Fruit fly (Drosophila melanogaster) whole organism, embryonic: ENCODE data around the gene CG7079.

Experiments used
- CG10431 ChIP-seq: fragments of 200-800 bp; sonication (Bioruptor generic); optimal IDR thresholded peaks from 3 replicates; lab custom pipeline; 2018; ENCODE audit warnings: missing biosample characterization, mild to moderate bottlenecking, missing genetic modification characterization
- CG10462 ChIP-seq: fragments of 200-800 bp; sonication (Bioruptor generic); optimal IDR thresholded peaks from 2 replicates; lab custom pipeline; 2016; ENCODE audit warnings: missing biosample characterization, missing genetic modification characterization
- CG10543 ChIP-seq: fragments of 200-800 bp; sonication (Bioruptor generic); optimal IDR thresholded peaks from 3 replicates; lab custom pipeline; 2017; ENCODE audit warnings: missing biosample characterization, mild to moderate bottlenecking, missing genetic modification characterization, moderate library complexity
- CG10979 ChIP-seq: fragments of 200-800 bp; sonication (Bioruptor generic); optimal IDR thresholded peaks from 2 replicates; lab custom pipeline; 2018; ENCODE audit warnings: missing biosample characterization, mild to moderate bottlenecking, missing genetic modification characterization, moderate library complexity
- CG12769 ChIP-seq: fragments of 200-800 bp; sonication (Bioruptor generic); optimal IDR thresholded peaks from 2 replicates; lab custom pipeline; 2019; ENCODE audit warnings: missing biosample characterization, mild to moderate bottlenecking, missing genetic modification characterization, moderate library complexity
- CG13775 ChIP-seq: fragments of 200-800 bp; sonication (Bioruptor generic); optimal IDR thresholded peaks from 3 replicates; lab custom pipeline; 2017; ENCODE audit warnings: missing biosample characterization, mild to moderate bottlenecking, missing genetic modification characterization
- CG14441 ChIP-seq: fragments of 200-800 bp; sonication (Bioruptor generic); IDR thresholded peaks from 2 replicates; pipeline ENCODE4 v1.3.6; 2022; ENCODE audit warnings: missing biosample characterization, missing genetic modification characterization
- CG14667 ChIP-seq: fragments of 200-800 bp; sonication (Bioruptor generic); IDR thresholded peaks from 2 replicates; pipeline ENCODE4 v1.3.6; 2022; ENCODE audit warnings: missing biosample characterization, missing genetic modification characterization
- CG15269 ChIP-seq: fragments of 200-800 bp; sonication (Bioruptor generic); optimal IDR thresholded peaks from 2 replicates; lab custom pipeline; 2018; ENCODE audit warnings: missing biosample characterization, mild to moderate bottlenecking, missing genetic modification characterization, moderate library complexity
- CG15479 ChIP-seq: fragments of 200-800 bp; sonication (Bioruptor generic); optimal IDR thresholded peaks from 3 replicates; lab custom pipeline; 2019; ENCODE audit warnings: missing biosample characterization, mild to moderate bottlenecking, missing genetic modification characterization, moderate library complexity
- CG16779 ChIP-seq: fragments of 200-800 bp; sonication (Bioruptor generic); IDR thresholded peaks from 2 replicates; pipeline ENCODE4 v1.3.6; 2022; ENCODE audit warnings: missing biosample characterization, missing genetic modification characterization
- CG17359 ChIP-seq: fragments of 200-800 bp; sonication (Bioruptor generic); optimal IDR thresholded peaks from 3 replicates; lab custom pipeline; 2018; ENCODE audit warnings: missing biosample characterization, mild to moderate bottlenecking, missing genetic modification characterization, moderate library complexity
- CG17802 ChIP-seq: fragments of 200-800 bp; sonication (Bioruptor generic); optimal IDR thresholded peaks from 2 replicates; lab custom pipeline; 2018; ENCODE audit warnings: missing biosample characterization, mild to moderate bottlenecking, missing genetic modification characterization, moderate library complexity
- CG17912 ChIP-seq: fragments of 200-800 bp; sonication (Bioruptor generic); optimal IDR thresholded peaks from 2 replicates; lab custom pipeline; 2018; ENCODE audit warnings: missing biosample characterization, mild to moderate bottlenecking, missing genetic modification characterization
- CG18262 ChIP-seq: fragments of 200-800 bp; optimal IDR thresholded peaks from 3 replicates; lab custom pipeline; 2019; ENCODE audit warnings: missing biosample characterization, mild to moderate bottlenecking, missing genetic modification characterization, moderate library complexity
- CG30403 ChIP-seq: fragments of 200-800 bp; sonication (Bioruptor generic); optimal IDR thresholded peaks from 3 replicates; lab custom pipeline; 2016; ENCODE audit warnings: missing biosample characterization, missing genetic modification characterization
- CG3281 ChIP-seq: fragments of 200-800 bp; sonication (Bioruptor generic); optimal IDR thresholded peaks from 3 replicates; lab custom pipeline; 2017; ENCODE audit warnings: missing biosample characterization, mild to moderate bottlenecking, missing genetic modification characterization
- CG34224 ChIP-seq: fragments of 200-800 bp; sonication (Bioruptor generic); IDR thresholded peaks from 3 replicates; pipeline ENCODE4 v1.3.6; 2022; ENCODE audit warnings: missing biosample characterization, missing genetic modification characterization; ENCODE audit not compliant: partially characterized antibody
- CG34376 ChIP-seq: fragments of 200-800 bp; sonication (Bioruptor generic); optimal IDR thresholded peaks from 2 replicates; lab custom pipeline; 2018; ENCODE audit warnings: missing biosample characterization, mild to moderate bottlenecking, missing genetic modification characterization
- CG4328 ChIP-seq: fragments of 200-800 bp; sonication (Bioruptor generic); optimal IDR thresholded peaks from 3 replicates; lab custom pipeline; 2017; ENCODE audit warnings: missing biosample characterization, missing genetic modification reagents, missing genetic modification characterization
- CG6254 ChIP-seq: fragments of 200-800 bp; sonication (Bioruptor generic); optimal IDR thresholded peaks from 3 replicates; lab custom pipeline; 2017; ENCODE audit warnings: mild to moderate bottlenecking, missing biosample characterization, missing genetic modification reagents, missing genetic modification characterization
- CG9817 ChIP-seq: fragments of 200-800 bp; sonication (Bioruptor generic); optimal IDR thresholded peaks from 2 replicates; lab custom pipeline; 2018; ENCODE audit warnings: missing biosample characterization, mild to moderate bottlenecking, missing genetic modification characterization, moderate library complexity
- CHES-1-like ChIP-seq: fragments of 200-800 bp; sonication (Bioruptor generic); optimal IDR thresholded peaks from 2 replicates; lab custom pipeline; 2016; ENCODE audit warnings: missing biosample characterization, missing genetic modification characterization
- CoRest ChIP-seq: fragments of 200-800 bp; sonication (Bioruptor generic); optimal IDR thresholded peaks from 3 replicates; lab custom pipeline; 2018; ENCODE audit warnings: missing biosample characterization, mild to moderate bottlenecking, missing genetic modification characterization, moderate library complexity
- D ChIP-seq, 2 experiments: fragments of 200-800 bp in 1 of 2; fragments of >200 bp in 1 of 2; sonication (Bioruptor generic) in 1 of 2; optimal IDR thresholded peaks; 2 replicates in 1 of 2; 3 replicates in 1 of 2; lab custom pipeline; 2017; ENCODE audit warnings: mild to moderate bottlenecking in 1 of 2, missing biosample characterization in 1 of 2, missing genetic modification characterization in 1 of 2, missing genetic modification reagents in 1 of 2
- D19A ChIP-seq: fragments of 200-800 bp; optimal IDR thresholded peaks from 3 replicates; lab custom pipeline; 2019; ENCODE audit warnings: missing biosample characterization, mild to moderate bottlenecking, missing genetic modification characterization, moderate library complexity
- Drgx ChIP-seq: fragments of 200-800 bp; sonication (Bioruptor generic); IDR thresholded peaks from 2 replicates; pipeline ENCODE4 v1.3.6; 2022; ENCODE audit warnings: missing biosample characterization, missing genetic modification characterization
- HHEX ChIP-seq: fragments of 200-800 bp; sonication (Bioruptor generic); optimal IDR thresholded peaks from 3 replicates; lab custom pipeline; 2017; ENCODE audit warnings: missing biosample characterization, mild to moderate bottlenecking, missing genetic modification characterization, missing genetic modification reagents
- Hr39 ChIP-seq: fragments of >200 bp; optimal IDR thresholded peaks from 2 replicates; lab custom pipeline; 2017
- Lim3 ChIP-seq: fragments of 200-800 bp; sonication (Bioruptor generic); IDR thresholded peaks from 2 replicates; pipeline ENCODE4 v1.3.6; 2022; ENCODE audit warnings: missing biosample characterization, missing genetic modification characterization
- MBD-R2 ChIP-seq: fragments of 200-800 bp; sonication (Bioruptor generic); IDR thresholded peaks from 2 replicates; pipeline ENCODE4 v1.3.6; 2022; ENCODE audit warnings: missing biosample characterization, missing genetic modification characterization
- Mad ChIP-seq: fragments of 200-800 bp; sonication (Bioruptor generic); optimal IDR thresholded peaks from 2 replicates; lab custom pipeline; 2016; ENCODE audit warnings: missing biosample characterization, missing genetic modification characterization
- NFAT ChIP-seq: fragments of 200-800 bp; sonication (Bioruptor generic); IDR thresholded peaks from 2 replicates; pipeline ENCODE4 v1.3.6; 2022; ENCODE audit warnings: missing biosample characterization, missing genetic modification characterization
- Usf ChIP-seq: fragments of 200-800 bp; sonication (Bioruptor generic); optimal IDR thresholded peaks from 2 replicates; lab custom pipeline; 2017; ENCODE audit warnings: missing genotype, missing biosample characterization, missing genetic modification characterization
- Xbp1 ChIP-seq: fragments of 200-800 bp; sonication (Bioruptor generic); optimal IDR thresholded peaks from 3 replicates; lab custom pipeline; 2016; ENCODE audit warnings: missing biosample characterization, mild to moderate bottlenecking, missing genetic modification characterization
- ab ChIP-seq: fragments of 200-800 bp; sonication (Bioruptor generic); optimal IDR thresholded peaks from 2 replicates; lab custom pipeline; 2016; ENCODE audit warnings: missing biosample characterization, missing genetic modification characterization
- cg ChIP-seq: fragments of 200-800 bp; sonication (Bioruptor generic); optimal IDR thresholded peaks from 3 replicates; lab custom pipeline; 2019; ENCODE audit warnings: missing biosample characterization, mild to moderate bottlenecking, missing genetic modification characterization, moderate library complexity
- dan ChIP-seq: fragments of 200-800 bp; sonication (Bioruptor generic); IDR thresholded peaks from 2 replicates; pipeline ENCODE4 v1.3.6; 2022; ENCODE audit warnings: missing biosample characterization, missing genetic modification characterization
- exex ChIP-seq: fragments of 200-800 bp; sonication (Bioruptor generic); optimal IDR thresholded peaks from 4 replicates; lab custom pipeline; 2018; ENCODE audit warnings: missing biosample characterization, mild to moderate bottlenecking, missing genetic modification characterization, moderate library complexity
- gsb ChIP-seq: fragments of 200-800 bp; sonication (Bioruptor generic); IDR thresholded peaks from 2 replicates; pipeline ENCODE4 v1.3.6; 2022; ENCODE audit warnings: missing biosample characterization, missing genetic modification characterization
- lilli ChIP-seq: fragments of 200-800 bp; sonication (Bioruptor generic); optimal IDR thresholded peaks from 3 replicates; lab custom pipeline; 2016; ENCODE audit warnings: missing biosample characterization, missing genetic modification characterization
- nom ChIP-seq: fragments of 200-800 bp; sonication (Bioruptor generic); optimal IDR thresholded peaks from 2 replicates; lab custom pipeline; 2017; ENCODE audit warnings: missing biosample characterization, missing genetic modification characterization, mild to moderate bottlenecking, moderate library complexity, missing genetic modification reagents
- psq ChIP-seq: fragments of 200-800 bp; sonication (Bioruptor generic); optimal IDR thresholded peaks from 2 replicates; lab custom pipeline; 2017; ENCODE audit warnings: missing biosample characterization, missing genetic modification characterization
- sens ChIP-seq: fragments of 200-800 bp; sonication (Bioruptor generic); peaks from one replicate; lab custom pipeline; 2016; ENCODE audit warnings: missing biosample characterization, missing genetic modification characterization
- sima ChIP-seq: fragments of 200-800 bp; sonication (Bioruptor generic); optimal IDR thresholded peaks from 2 replicates; lab custom pipeline; 2016; ENCODE audit warnings: missing biosample characterization, missing genetic modification characterization
- tx ChIP-seq: fragments of 200-800 bp; sonication (Bioruptor generic); optimal IDR thresholded peaks from 2 replicates; lab custom pipeline; 2016; ENCODE audit warnings: missing biosample characterization, missing genetic modification characterization
- unc-4 ChIP-seq: fragments of 200-800 bp; sonication (Bioruptor generic); IDR thresholded peaks from 2 replicates; pipeline ENCODE4 v1.3.6; 2022; ENCODE audit warnings: missing biosample characterization, missing genetic modification characterization; ENCODE audit not compliant: partially characterized antibody
- unpg ChIP-seq: fragments of 200-800 bp; sonication (Bioruptor generic); optimal IDR thresholded peaks from 3 replicates; lab custom pipeline; 2018; ENCODE audit warnings: missing biosample characterization, mild to moderate bottlenecking, missing genetic modification characterization, moderate library complexity
- zen2 ChIP-seq: fragments of 200-800 bp; sonication (Bioruptor generic); IDR thresholded peaks from 3 replicates; pipeline ENCODE4 v1.3.6; 2022; ENCODE audit warnings: missing biosample characterization, missing genetic modification characterization; ENCODE audit not compliant: partially characterized antibody

CG7079 gene

DNA sequence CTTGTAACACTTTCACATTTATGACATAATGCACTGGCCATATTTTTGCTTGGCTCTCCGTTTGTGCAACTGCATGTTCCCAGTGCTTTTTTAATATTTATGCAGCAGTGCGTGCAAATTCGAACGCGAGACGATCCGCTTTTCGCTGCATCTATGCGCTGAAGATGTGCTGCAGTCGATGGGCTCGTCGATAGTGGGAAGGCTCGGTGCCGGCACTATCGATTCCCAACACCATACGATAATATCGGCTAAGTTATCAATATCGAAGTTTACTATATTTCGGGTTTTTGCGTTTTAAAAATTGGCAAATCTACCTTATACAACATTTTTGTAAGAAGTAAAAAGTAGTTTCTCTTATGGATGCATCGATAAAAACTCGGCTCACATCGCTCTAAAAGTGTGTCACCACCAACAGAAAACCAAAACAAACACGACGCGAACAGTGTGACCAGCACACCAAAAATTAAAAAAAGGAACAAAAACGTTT is 49.0 kb upstream of the CG7079 start, which contains the start of gene RhoGAP93B (continued):
- TF ChIP-seq CoRest (tag; lab: Kevin White, UChicago) (peak; percentile 83), CG17912 (peak; percentile 43), CG18262 (peak; percentile 72), unc-4 (GFP tag; lab: Robert Waterston, UW) (peak; percentile 99), CG34376 (GFP tag; lab: Kevin White, UChicago) (peak; percentile 80), CG16779 (peak; percentile 74), tx (GFP tag; lab: Kevin White, UChicago) (peak; percentile 90), CG13775 (GFP tag; lab: Kevin White, UChicago) (peak; percentile 90), CG10979 (peak; percentile 71), Hr39 (lab: Kevin White, UChicago) (no peak), cg (GFP tag; lab: Kevin White, UChicago) (peak; percentile 24), Xbp1 (GFP tag; lab: Kevin White, UChicago) (peak; percentile 84), CG30403 (GFP tag; lab: Kevin White, UChicago) (peak; percentile 81), dan (peak; percentile 58), lilli (GFP tag; lab: Kevin White, UChicago) (peak; percentile 91), sima (GFP tag; lab: Kevin White, UChicago) (peak; percentile 71), NFAT (GFP tag; lab: Robert Waterston, UW) (peak; percentile 94), CG15479 (peak; percentile 59), CG12769 (no peak), CG6254 (peak; percentile 74), nom (GFP tag; lab: Kevin White, UChicago) (peak; percentile 55), CG10462 (GFP tag; lab: Kevin White, UChicago) (peak; percentile 26), Usf (GFP tag; lab: Kevin White, UChicago) (peak; percentile 34), unpg (GFP tag; lab: Kevin White, UChicago) (peak; percentile 65), CG34224 (GFP tag; lab: Robert Waterston, UW) (peak; percentile 100), CG3281 (GFP tag; lab: Kevin White, UChicago) (peak; percentile 74), CG15269 (tag; lab: Kevin White, UChicago) (no peak), exex (tag; lab: Kevin White, UChicago) (peak; percentile 53), ab (GFP tag; lab: Kevin White, UChicago) (peak; percentile 7), CG17802 (tag; lab: Kevin White, UChicago) (peak; percentile 49), CG17359 (peak; percentile 86), zen2 (GFP tag; lab: Robert Waterston, UW) (peak; percentile 100), sens (peak; percentile 98), Lim3 (GFP tag; lab: Robert Waterston, UW) (peak; percentile 79), CG10431 (GFP tag; lab: Kevin White, UChicago) (no peak), HHEX (GFP tag; lab: Kevin White, UChicago) (peak; percentile 36), gsb (GFP tag; lab: Robert Waterston, UW) (peak; percentile 56), D19A (tag; lab: Kevin White, UChicago) (peak; percentile 70), CG9817 (tag; lab: Kevin White, UChicago) (peak; percentile 77), psq (GFP tag; lab: Kevin White, UChicago) (peak; percentile 77), MBD-R2 (GFP tag; lab: Robert Waterston, UW) (peak; percentile 96), CG10543 (GFP tag; lab: Kevin White, UChicago) (peak; percentile 85), CHES-1-like (GFP tag; lab: Kevin White, UChicago) (peak; percentile 95), CG4328 (peak; percentile 71), CG14667 (GFP tag; lab: Robert Waterston, UW) (peak; percentile 91), CG14441 (GFP tag; lab: Robert Waterston, UW) (peak; percentile 92), Mad (GFP tag; lab: Kevin White, UChicago) (peak; percentile 85), D (optimal IDR thresholded peaks at IDR 0.05; lab: Kevin White, UChicago) (peak; percentile 5), D (GFP tag; optimal IDR thresholded peaks at IDR 0.05; lab: Kevin White, UChicago) (peak; percentile 55), Drgx (peak; percentile 82)
